Worm (Caenorhabditis elegans): ENCODE data around the gene Y77E11A.16.

The Y77E11A.16 gene

ce11 chrIV:1496017-1496678 lies 10.9 kb downstream of the Y77E11A.16 start, which contains the start of gene npp-20 (continued):
- TF ChIP-seq dox-1 (GFP tag; IDR thresholded peaks at IDR 0.05) (0 out of 2 replicates have a peak, but pooled peaks have one; percentile 32), ztf-18 (tag; optimal IDR thresholded peaks at IDR 0.05) (peak; percentile 95), egl-44 (GFP tag; IDR thresholded peaks at IDR 0.05) (no peak)

- TF ChIP-seq madf-8 (GFP tag; conservative IDR thresholded peaks at IDR 0.05) (peak; percentile 20; the same call in 1 of the 2 replicates), lsl-1 (GFP tag; optimal IDR thresholded peaks at IDR 0.05) (peak; percentile 82), xnd-1 (tag; optimal IDR thresholded peaks at IDR 0.05) (peak; percentile 67), ztf-6 (GFP tag; IDR thresholded peaks at IDR 0.05) (no peak), dpff-1 (tag; optimal IDR thresholded peaks at IDR 0.05) (no peak), bed-2 (GFP tag; IDR thresholded peaks at IDR 0.05) (no peak), madf-6 (GFP tag; IDR thresholded peaks at IDR 0.05) (peak; percentile 75), akir-1 (GFP tag; optimal IDR thresholded peaks at IDR 0.05) (no peak), athp-1 (tag; optimal IDR thresholded peaks at IDR 0.05) (peak; percentile 77), F33H1.4 (GFP tag; IDR thresholded peaks at IDR 0.05) (peak; percentile 44; the same call in 1 of the 2 replicates), snpc-3.4 (tag; optimal IDR thresholded peaks at IDR 0.05) (peak; percentile 19), F39B2.1 (GFP tag; IDR thresholded peaks at IDR 0.05) (no peak), sptf-2 (GFP tag; optimal IDR thresholded peaks at IDR 0.05) (no peak), Y53G8AR.9 (GFP tag; conservative IDR thresholded peaks at IDR 0.05) (no peak), lin-26 (GFP tag; IDR thresholded peaks at IDR 0.05) (no peak), Y95B8A.8 (GFP tag; IDR thresholded peaks at IDR 0.05) (no peak), Y67H2A.10 (GFP tag; conservative IDR thresholded peaks at IDR 0.05) (no peak)
Observed at ce11 chrIV:1496679-1497033, 11.4 kb downstream of the Y77E11A.16 start.

ce11 chrIV:1497448-1497847 lies 12.2 kb downstream of the Y77E11A.16 start, which contains the start of gene hxk-3:
Gene hxk-3, plus strand, starts transcription at chrIV:1497626.
- no peak for TF ChIP-seq ceh-91 (GFP tag; IDR thresholded peaks at IDR 0.05)
- no peak; the same call in 1 of the 2 replicates for TF ChIP-seq zfh-2 (GFP tag; conservative IDR thresholded peaks at IDR 0.05)
- no peak for TF ChIP-seq Y79H2A.3 (GFP tag; conservative IDR thresholded peaks at IDR 0.05)
- no peak for TF ChIP-seq xnd-1 (tag; optimal IDR thresholded peaks at IDR 0.05)
- no peak for TF ChIP-seq dpff-1 (tag; optimal IDR thresholded peaks at IDR 0.05)
- TF ChIP-seq zim-3 (tag; optimal IDR thresholded peaks at IDR 0.05) = no peak
- no peak for TF ChIP-seq ztf-3 (GFP tag; optimal IDR thresholded peaks at IDR 0.05)
- TF ChIP-seq T26A5.8 (tag; optimal IDR thresholded peaks at IDR 0.05) = no peak
- TF ChIP-seq dpl-1 (GFP tag; optimal IDR thresholded peaks at IDR 0.05) = no peak
- TF ChIP-seq D2030.7 (GFP tag; IDR thresholded peaks at IDR 0.05) = no peak
- no peak for TF ChIP-seq ets-4 (GFP tag; optimal IDR thresholded peaks at IDR 0.05)
- no peak for TF ChIP-seq hsf-1 (GFP tag; IDR thresholded peaks at IDR 0.05)
- TF ChIP-seq nhr-80 (tag; optimal IDR thresholded peaks at IDR 0.05) = no peak
- no peak for TF ChIP-seq C17E4.6 (GFP tag; IDR thresholded peaks at IDR 0.05)
- TF ChIP-seq ceh-79 (tag; optimal IDR thresholded peaks at IDR 0.05) = no peak
- no peak for TF ChIP-seq chd-7 (tag; optimal IDR thresholded peaks at IDR 0.05)
- peak; percentile 1 for TF ChIP-seq athp-1 (tag; optimal IDR thresholded peaks at IDR 0.05)
- TF ChIP-seq tbp1 (GFP tag; optimal IDR thresholded peaks at IDR 0.05) = peak; percentile 2
- TF ChIP-seq him-1 (tag; optimal IDR thresholded peaks at IDR 0.05) = no peak
- TF ChIP-seq lin-26 (GFP tag; IDR thresholded peaks at IDR 0.05) = no peak
- TF ChIP-seq F55B11.4 (tag; optimal IDR thresholded peaks at IDR 0.05; ENCODE audit: borderline replicate concordance, insufficient read depth) = no peak
- no peak for TF ChIP-seq F22D6.2 (tag; optimal IDR thresholded peaks at IDR 0.05)
- peak; percentile 49 for TF ChIP-seq ceh-27 (GFP tag; optimal IDR thresholded peaks at IDR 0.05)
- no peak for TF ChIP-seq ceh-58 (GFP tag; IDR thresholded peaks at IDR 0.05)
- TF ChIP-seq akir-1 (GFP tag; optimal IDR thresholded peaks at IDR 0.05) = no peak
- no peak for TF ChIP-seq attf-6 (GFP tag; IDR thresholded peaks at IDR 0.05)
- no peak for TF ChIP-seq mxl-1 (tag; optimal IDR thresholded peaks at IDR 0.05)
- no peak for TF ChIP-seq Y53F4B.3 (GFP tag; IDR thresholded peaks at IDR 0.05)
- TF ChIP-seq Y56A3A.18 (GFP tag; IDR thresholded peaks at IDR 0.05) = no peak
- TF ChIP-seq mel-28 (tag; optimal IDR thresholded peaks at IDR 0.05; ENCODE audit: borderline replicate concordance) = no peak
- TF ChIP-seq sea-2 (GFP tag; IDR thresholded peaks at IDR 0.05) = no peak
